Worm (Caenorhabditis elegans) whole organism, L3 larva: Measurements from ENCODE around the gene Y37D8A.6.

Experiments used
- R02D3.7 ChIP-seq: fragments of 150-350 bp; optimal IDR thresholded peaks from 2 replicates; lab custom pipeline; 2014; ENCODE audit warnings: missing biosample characterization, missing genetic modification characterization
- ZK546.5 ChIP-seq: sonication (generic microtip); optimal IDR thresholded peaks from 2 replicates; lab custom pipeline; 2017; ENCODE audit warnings: missing biosample characterization, missing genetic modification characterization
- aly-2 ChIP-seq: fragments of 150-350 bp; optimal IDR thresholded peaks from 2 replicates; lab custom pipeline; 2014; ENCODE audit warnings: missing biosample characterization, missing genetic modification characterization
- ama-1 ChIP-seq: fragments of 150-350 bp; optimal IDR thresholded peaks from 2 replicates; lab custom pipeline; 2018
- ceh-16 ChIP-seq: sonication (generic microtip); optimal IDR thresholded peaks from 2 replicates; lab custom pipeline; 2017; ENCODE audit warnings: missing biosample characterization, missing genetic modification characterization
- ceh-28 ChIP-seq: fragments of 150-350 bp; optimal IDR thresholded peaks from 2 replicates; lab custom pipeline; 2014; ENCODE audit warnings: missing biosample characterization, missing genetic modification reagents, missing genetic modification characterization
- ceh-82 ChIP-seq: fragments of 150-350 bp; optimal IDR thresholded peaks from 2 replicates; lab custom pipeline; 2014; ENCODE audit warnings: missing biosample characterization, missing genetic modification characterization
- ceh-9 ChIP-seq: sonication (generic microtip); optimal IDR thresholded peaks from 2 replicates; lab custom pipeline; 2018; ENCODE audit warnings: missing biosample characterization, missing genetic modification characterization
- daf-12 ChIP-seq: fragments of 150-350 bp; optimal IDR thresholded peaks from 2 replicates; lab custom pipeline; 2014; ENCODE audit warnings: missing biosample characterization, missing genetic modification reagents, missing genetic modification characterization
- egl-27 ChIP-seq: sonication (generic microtip); optimal IDR thresholded peaks from 4 replicates; lab custom pipeline; 2017; ENCODE audit warnings: missing biosample characterization, missing genetic modification reagents, missing genetic modification characterization
- egl-5 ChIP-seq: fragments of 150-350 bp; optimal IDR thresholded peaks from 2 replicates; lab custom pipeline; 2017; ENCODE audit warnings: missing biosample characterization, missing genetic modification reagents, missing genetic modification characterization, inconsistent platforms
- elt-1 ChIP-seq: fragments of 150-350 bp; optimal IDR thresholded peaks from 2 replicates; lab custom pipeline; 2014; ENCODE audit warnings: missing biosample characterization, missing genetic modification characterization
- elt-2 ChIP-seq: sonication (generic microtip); optimal IDR thresholded peaks from 2 replicates; lab custom pipeline; 2016; ENCODE audit warnings: missing genetic modification reagents, mild to moderate bottlenecking, missing genetic modification characterization, missing compliant biosample characterization
- elt-3 ChIP-seq, 3 experiments: fragments of 150-350 bp in 1 of 3; sonication (generic microtip) in 2 of 3; optimal IDR thresholded peaks; 2 replicates in 2 of 3; 4 replicates in 1 of 3; lab custom pipeline; 2014 to 2017; ENCODE audit warnings: missing biosample characterization in 3 of 3, missing genetic modification characterization in 3 of 3
- eor-1 ChIP-seq, 2 experiments: fragments of 150-350 bp; optimal IDR thresholded peaks; 2 replicates each; lab custom pipeline; 2014 to 2018; ENCODE audit warnings: missing biosample characterization in 2 of 2, missing genetic modification characterization in 2 of 2
- fkh-10 ChIP-seq: sonication (generic microtip); optimal IDR thresholded peaks from 2 replicates; lab custom pipeline; 2017; ENCODE audit warnings: missing biosample characterization, missing genetic modification reagents, missing genetic modification characterization
- fkh-2 ChIP-seq: fragments of 150-350 bp; optimal IDR thresholded peaks from 2 replicates; lab custom pipeline; 2014; ENCODE audit warnings: missing biosample characterization, missing genetic modification reagents, missing genetic modification characterization
- fos-1 ChIP-seq: fragments of 150-350 bp; optimal IDR thresholded peaks from 2 replicates; lab custom pipeline; 2014; ENCODE audit warnings: missing biosample characterization, missing genetic modification characterization
- hmg-11 ChIP-seq: sonication (generic microtip); optimal IDR thresholded peaks from 2 replicates; lab custom pipeline; 2016; ENCODE audit warnings: missing genetic modification characterization, missing compliant biosample characterization
- jun-1 ChIP-seq: fragments of 150-350 bp; optimal IDR thresholded peaks from 2 replicates; lab custom pipeline; 2014; ENCODE audit warnings: missing biosample characterization, missing genetic modification reagents, missing genetic modification characterization
- lin-15B ChIP-seq: fragments of 150-350 bp; optimal IDR thresholded peaks from 2 replicates; lab custom pipeline; 2014; ENCODE audit warnings: missing biosample characterization, missing genetic modification characterization
- lin-39 ChIP-seq: fragments of 150-350 bp; optimal IDR thresholded peaks from 2 replicates; lab custom pipeline; 2018; ENCODE audit warnings: missing biosample characterization, missing genetic modification reagents, missing genetic modification characterization
- lsy-12 ChIP-seq: sonication (generic microtip); optimal IDR thresholded peaks from 2 replicates; lab custom pipeline; 2016; ENCODE audit warnings: mild to moderate bottlenecking, missing genetic modification characterization, missing compliant biosample characterization
- mdl-1 ChIP-seq: fragments of 150-350 bp; optimal IDR thresholded peaks from 2 replicates; lab custom pipeline; 2014; ENCODE audit warnings: missing biosample characterization, missing genetic modification characterization
- mml-1 ChIP-seq: fragments of 150-350 bp; sonication (generic microtip); optimal IDR thresholded peaks from 3 replicates; lab custom pipeline; 2014; ENCODE audit warnings: missing biosample characterization, missing genetic modification characterization
- nfya-1 ChIP-seq: sonication (generic microtip); optimal IDR thresholded peaks from 2 replicates; lab custom pipeline; 2017; ENCODE audit warnings: missing genetic modification characterization, mild to moderate bottlenecking, missing compliant biosample characterization, antibody characterized with exemption, moderate library complexity; ENCODE audit not compliant: insufficient read depth
- nhr-11 ChIP-seq: fragments of 150-350 bp; optimal IDR thresholded peaks from 2 replicates; lab custom pipeline; 2014; ENCODE audit warnings: missing biosample characterization, missing genetic modification characterization
- nhr-12 ChIP-seq: fragments of 150-350 bp; optimal IDR thresholded peaks from 2 replicates; lab custom pipeline; 2014; ENCODE audit warnings: missing biosample characterization, missing genetic modification characterization
- nhr-23 ChIP-seq: fragments of 150-350 bp; optimal IDR thresholded peaks from 2 replicates; lab custom pipeline; 2014; ENCODE audit warnings: missing biosample characterization, missing genetic modification reagents, missing genetic modification characterization
- nhr-237 ChIP-seq: fragments of 150-350 bp; optimal IDR thresholded peaks from 2 replicates; lab custom pipeline; 2014; ENCODE audit warnings: missing biosample characterization, missing genetic modification characterization
- nhr-25 ChIP-seq: sonication (generic microtip); optimal IDR thresholded peaks from 2 replicates; lab custom pipeline; 2017; ENCODE audit warnings: missing biosample characterization, missing genetic modification characterization
- nhr-28 ChIP-seq: fragments of 150-350 bp; optimal IDR thresholded peaks from 2 replicates; lab custom pipeline; 2014; ENCODE audit warnings: missing biosample characterization, missing genetic modification characterization
- nhr-43 ChIP-seq: sonication (generic microtip); optimal IDR thresholded peaks from 2 replicates; lab custom pipeline; 2016; ENCODE audit warnings: mild to moderate bottlenecking, missing genetic modification characterization, missing compliant biosample characterization; ENCODE audit not compliant: poor library complexity, severe bottlenecking
- nhr-67 ChIP-seq: fragments of 150-350 bp; optimal IDR thresholded peaks from 2 replicates; lab custom pipeline; 2014; ENCODE audit warnings: missing biosample characterization, missing genetic modification characterization
- nhr-76 ChIP-seq: fragments of 150-350 bp; sonication (generic microtip); optimal IDR thresholded peaks from 5 replicates; lab custom pipeline; 2014; ENCODE audit warnings: missing biosample characterization, missing genetic modification characterization
- nhr-77 ChIP-seq: fragments of 150-350 bp; optimal IDR thresholded peaks from 2 replicates; lab custom pipeline; 2014; ENCODE audit warnings: missing biosample characterization, missing genetic modification characterization
- pha-4 ChIP-seq: fragments of 150-350 bp; optimal IDR thresholded peaks from 2 replicates; lab custom pipeline; 2014; ENCODE audit warnings: missing biosample characterization, missing genetic modification reagents, missing genetic modification characterization
- pqm-1 ChIP-seq: fragments of 150-350 bp; optimal IDR thresholded peaks from 2 replicates; lab custom pipeline; 2017; ENCODE audit warnings: missing biosample characterization, missing genetic modification characterization, inconsistent platforms
- sea-2 ChIP-seq: fragments of 150-350 bp; sonication (generic microtip); optimal IDR thresholded peaks from 4 replicates; lab custom pipeline; 2014; ENCODE audit warnings: missing biosample characterization, missing genetic modification reagents, missing genetic modification characterization
- skn-1 ChIP-seq: fragments of 150-350 bp; optimal IDR thresholded peaks from 2 replicates; lab custom pipeline; 2014; ENCODE audit warnings: missing biosample characterization, missing genetic modification characterization
- snpc-4 ChIP-seq: fragments of 150-350 bp; optimal IDR thresholded peaks from 2 replicates; lab custom pipeline; 2014; ENCODE audit warnings: missing biosample characterization, missing genetic modification characterization
- tbx-2 ChIP-seq: sonication (generic microtip); optimal IDR thresholded peaks from 2 replicates; lab custom pipeline; 2016; ENCODE audit warnings: mild to moderate bottlenecking, missing genetic modification characterization, missing compliant biosample characterization
- unc-39 ChIP-seq: sonication (generic microtip); optimal IDR thresholded peaks from 4 replicates; lab custom pipeline; 2017; ENCODE audit warnings: missing biosample characterization, missing genetic modification characterization
- unc-62 ChIP-seq: fragments of 150-350 bp; sonication (generic microtip); optimal IDR thresholded peaks from 4 replicates; lab custom pipeline; 2014; ENCODE audit warnings: missing biosample characterization, missing genetic modification reagents, missing genetic modification characterization
- zag-1 ChIP-seq: fragments of 150-350 bp; optimal IDR thresholded peaks from 2 replicates; lab custom pipeline; 2014; ENCODE audit warnings: missing biosample characterization, missing genetic modification characterization
- ztf-11 ChIP-seq: fragments of 150-350 bp; optimal IDR thresholded peaks from 2 replicates; lab custom pipeline; 2014; ENCODE audit warnings: missing biosample characterization, missing genetic modification characterization

Y37D8A.6 gene

DNA sequence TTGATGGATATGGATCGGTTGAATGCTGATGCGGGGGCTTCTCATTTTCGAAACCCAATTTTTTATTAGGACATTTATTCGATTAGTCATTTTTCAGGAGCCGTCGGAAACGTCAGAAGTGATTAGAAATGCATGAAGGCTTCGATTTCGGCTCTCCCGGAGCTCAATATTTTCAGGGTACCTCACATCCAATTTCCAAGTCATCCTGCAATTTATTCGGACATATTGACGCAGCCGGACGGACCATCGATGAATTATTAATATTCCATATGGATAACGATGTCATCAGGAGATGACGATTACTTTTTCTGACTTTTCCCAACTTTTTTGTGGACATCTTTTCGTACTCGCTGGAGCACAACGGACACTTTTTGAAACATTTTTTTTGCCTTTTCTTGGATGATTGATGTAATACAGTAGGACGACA is 36.5 kb upstream of the Y37D8A.6 start:
- TF ChIP-seq ceh-16 (tag; lab: Kevin White, UChicago), result no peak
- TF ChIP-seq nhr-67, result no peak
- peak; percentile 63 for TF ChIP-seq ceh-28 (tag; lab: Kevin White, UChicago)
- no peak for TF ChIP-seq ceh-82
- peak; percentile 70 for TF ChIP-seq ama-1 (lab: Kevin White, UChicago)
- TF ChIP-seq lin-39 (tag; lab: Kevin White, UChicago), result peak; percentile 44
- TF ChIP-seq pha-4, result peak; percentile 2
- TF ChIP-seq nhr-77 (tag; lab: Kevin White, UChicago), result no peak
- peak; percentile 86 for TF ChIP-seq aly-2
- TF ChIP-seq lsy-12 (tag; lab: Kevin White, UChicago), result peak; percentile 22
- TF ChIP-seq tbx-2 (tag; lab: Kevin White, UChicago), result peak; percentile 12
- no peak for TF ChIP-seq unc-39
- no peak for TF ChIP-seq elt-3 (tag; optimal IDR thresholded peaks at IDR 0.05; lab: Kevin White, UChicago)
- peak; percentile 37 for TF ChIP-seq elt-2 (tag; lab: Kevin White, UChicago)
- no peak for TF ChIP-seq nfya-1 (tag; lab: Kevin White, UChicago)
- peak; percentile 87 for TF ChIP-seq nhr-43 (tag; lab: Kevin White, UChicago)
- TF ChIP-seq eor-1 (tag; optimal IDR thresholded peaks at IDR 0.05; lab: Kevin White, UChicago), result no peak
- no peak for TF ChIP-seq nhr-76
- no peak for TF ChIP-seq nhr-28 (tag; lab: Kevin White, UChicago)
- no peak for TF ChIP-seq ZK546.5 (tag; lab: Kevin White, UChicago)
- TF ChIP-seq hmg-11 (tag; lab: Kevin White, UChicago), result no peak
- no peak for TF ChIP-seq nhr-12
- TF ChIP-seq fkh-2 (tag; lab: Kevin White, UChicago), result no peak
- TF ChIP-seq lin-15B (tag; lab: Kevin White, UChicago), result no peak
- TF ChIP-seq mdl-1, result no peak
- TF ChIP-seq pqm-1 (tag; lab: Kevin White, UChicago), result no peak
- TF ChIP-seq fos-1, result no peak
- no peak for TF ChIP-seq elt-1 (tag; lab: Kevin White, UChicago)
- TF ChIP-seq nhr-11 (tag; lab: Kevin White, UChicago), result peak; percentile 42
- TF ChIP-seq snpc-4 (tag; lab: Kevin White, UChicago), result no peak
- peak; percentile 46 for TF ChIP-seq R02D3.7 (tag; lab: Kevin White, UChicago)

DNA sequence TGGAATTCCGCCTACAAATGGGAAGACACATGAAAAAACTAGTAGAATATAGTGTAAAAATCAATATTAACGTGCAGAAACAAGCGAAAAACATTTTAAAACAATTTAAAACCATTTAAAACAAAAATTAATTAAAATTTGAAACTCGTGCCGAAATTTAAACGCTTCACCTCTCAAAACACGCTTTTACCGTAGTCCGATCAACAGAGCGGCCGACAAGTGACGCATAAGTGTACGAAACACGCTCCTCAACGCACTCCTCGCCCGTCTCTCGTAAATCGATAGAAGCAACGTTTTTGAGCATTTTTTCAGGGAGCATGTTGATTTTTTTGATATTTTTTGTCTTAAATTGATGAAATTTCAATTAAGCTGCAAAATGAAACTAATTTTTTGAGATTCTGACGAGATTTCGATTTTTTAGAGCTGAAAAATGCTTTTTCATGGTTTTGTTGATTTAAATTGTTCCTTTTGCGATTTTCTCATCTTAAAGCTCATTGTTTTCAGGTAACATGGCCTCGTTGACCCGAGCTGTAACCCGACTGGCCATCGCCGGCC is 35.0 kb upstream of the Y37D8A.6 start, which contains the start of gene cox-5A:
TSS of gene cox-5A (plus strand) at position 505 of the 555 bp plus-strand sequence.
- TF ChIP-seq nhr-77 (tag; lab: Kevin White, UChicago), result peak; percentile 92
- TF ChIP-seq nhr-237 (tag; lab: Kevin White, UChicago), result peak; percentile 26
- TF ChIP-seq eor-1 (tag; optimal IDR thresholded peaks at IDR 0.05; lab: Kevin White, UChicago), result peak in 1 of 2 experiments; percentile 11
- peak; percentile 58 for TF ChIP-seq mdl-1
- peak; percentile 78 for TF ChIP-seq daf-12 (tag; lab: Kevin White, UChicago)
- TF ChIP-seq nhr-67, result peak; percentile 10
- TF ChIP-seq pha-4, result peak; percentile 100
- TF ChIP-seq snpc-4 (tag; lab: Kevin White, UChicago), result peak; percentile 97
- TF ChIP-seq lsy-12 (tag; lab: Kevin White, UChicago), result peak; percentile 99
- TF ChIP-seq nhr-76, result peak; percentile 80
- peak; percentile 67 for TF ChIP-seq ZK546.5 (tag; lab: Kevin White, UChicago)
- TF ChIP-seq zag-1 (tag; lab: Kevin White, UChicago), result peak; percentile 85
- no peak for TF ChIP-seq ceh-9 (tag; lab: Kevin White, UChicago)
- TF ChIP-seq aly-2, result peak; percentile 96
- peak; percentile 94 for TF ChIP-seq nhr-11 (tag; lab: Kevin White, UChicago)
- peak; percentile 70 for TF ChIP-seq nhr-28 (tag; lab: Kevin White, UChicago)
- TF ChIP-seq jun-1 (tag; lab: Kevin White, UChicago), result peak; percentile 98
- TF ChIP-seq ceh-16 (tag; lab: Kevin White, UChicago), result peak; percentile 64
- TF ChIP-seq ztf-11 (tag; lab: Kevin White, UChicago), result no peak
- no peak for TF ChIP-seq mml-1 (tag; lab: Kevin White, UChicago)
- TF ChIP-seq ceh-82, result peak; percentile 97
- peak; percentile 94 for TF ChIP-seq elt-2 (tag; lab: Kevin White, UChicago)
- peak; percentile 93 for TF ChIP-seq egl-27 (tag; lab: Kevin White, UChicago)
- peak in 2 of 3 experiments; percentile 44 to 85 for TF ChIP-seq elt-3 (tag; optimal IDR thresholded peaks at IDR 0.05; lab: Kevin White, UChicago)
- peak; percentile 73 for TF ChIP-seq ama-1 (lab: Kevin White, UChicago)
- TF ChIP-seq lin-39 (tag; lab: Kevin White, UChicago), result peak; percentile 99
- peak; percentile 96 for TF ChIP-seq egl-5 (tag; lab: Kevin White, UChicago)
- peak; percentile 94 for TF ChIP-seq R02D3.7 (tag; lab: Kevin White, UChicago)
- TF ChIP-seq unc-39, result peak; percentile 25
- peak; percentile 98 for TF ChIP-seq fkh-10 (GFP tag; lab: Kevin White, UChicago)
- peak; percentile 95 for TF ChIP-seq pqm-1 (tag; lab: Kevin White, UChicago)
- peak; percentile 95 for TF ChIP-seq unc-62 (GFP tag; lab: Kevin White, UChicago)
- TF ChIP-seq ceh-28 (tag; lab: Kevin White, UChicago), result peak; percentile 99
- peak; percentile 99 for TF ChIP-seq lin-15B (tag; lab: Kevin White, UChicago)
- peak; percentile 85 for TF ChIP-seq sea-2
- peak; percentile 97 for TF ChIP-seq skn-1 (tag; lab: Kevin White, UChicago)
- peak; percentile 87 for TF ChIP-seq elt-1 (tag; lab: Kevin White, UChicago)
- peak; percentile 99 for TF ChIP-seq nhr-25 (tag; lab: Kevin White, UChicago)
- peak; percentile 100 for TF ChIP-seq nhr-23 (tag; lab: Kevin White, UChicago)
- TF ChIP-seq nhr-12, result no peak
- TF ChIP-seq nfya-1 (tag; lab: Kevin White, UChicago), result peak; percentile 100
- TF ChIP-seq hmg-11 (tag; lab: Kevin White, UChicago), result peak; percentile 99
- TF ChIP-seq fos-1, result peak; percentile 96
- TF ChIP-seq nhr-43 (tag; lab: Kevin White, UChicago), result peak; percentile 98
- TF ChIP-seq tbx-2 (tag; lab: Kevin White, UChicago), result peak; percentile 97
